Fruit fly (Drosophila melanogaster) whole organism, wandering third instar larva: Measurements from ENCODE around the gene CG5126.

ENCODE experiments used
- CG32264 ChIP-seq: fragments of 200-800 bp; sonication (Bioruptor generic); optimal IDR thresholded peaks from 2 replicates; lab custom pipeline; 2016; ENCODE audit warnings: missing biosample characterization, missing genetic modification characterization
- CrebA ChIP-seq: fragments of 200-800 bp; sonication (Bioruptor generic); optimal IDR thresholded peaks from 2 replicates; lab custom pipeline; 2016; ENCODE audit warnings: missing biosample characterization, mild to moderate bottlenecking, missing genetic modification characterization, borderline replicate concordance
- Dfd ChIP-seq: fragments of >200 bp; optimal IDR thresholded peaks from 2 replicates; lab custom pipeline; 2017; ENCODE audit warnings: missing biosample characterization, missing genetic modification characterization
- Dif ChIP-seq: fragments of 200-275, 200-300 bp; sonication (Bioruptor generic); optimal IDR thresholded peaks from 2 replicates; lab custom pipeline; 2018; ENCODE audit warnings: missing biosample characterization, missing genetic modification characterization; ENCODE audit not compliant: partially characterized antibody
- GATAd ChIP-seq: sonication (Bioruptor generic); optimal IDR thresholded peaks from 2 replicates; lab custom pipeline; 2016; ENCODE audit warnings: missing biosample characterization, missing genetic modification characterization
- HLH106 ChIP-seq: fragments of 200-800 bp; optimal IDR thresholded peaks from 3 replicates; lab custom pipeline; 2019; ENCODE audit warnings: missing biosample characterization, mild to moderate bottlenecking, missing genetic modification characterization, moderate library complexity
- Hr83 ChIP-seq: fragments of 200-300 bp; sonication (Bioruptor generic); optimal IDR thresholded peaks from 2 replicates; lab custom pipeline; 2016; ENCODE audit warnings: missing biosample characterization, mild to moderate bottlenecking, missing genetic modification characterization, moderate library complexity; ENCODE audit not compliant: poor library complexity, severe bottlenecking
- Jra ChIP-seq: sonication (Bioruptor generic); optimal IDR thresholded peaks from 2 replicates; lab custom pipeline; 2016; ENCODE audit warnings: missing biosample characterization, missing genetic modification characterization
- Mio ChIP-seq: sonication (Bioruptor generic); optimal IDR thresholded peaks from 2 replicates; lab custom pipeline; 2016; ENCODE audit warnings: missing biosample characterization, missing genetic modification characterization
- Myc ChIP-seq: fragments of >200 bp; optimal IDR thresholded peaks from 2 replicates; lab custom pipeline; 2017
- N ChIP-seq: fragments of >200 bp; optimal IDR thresholded peaks from 2 replicates; lab custom pipeline; 2018; ENCODE audit warnings: missing biosample characterization, missing external identifiers, missing genetic modification characterization
- OdsH ChIP-seq: fragments of 200-800 bp; sonication (Bioruptor generic); optimal IDR thresholded peaks from 2 replicates; lab custom pipeline; 2016; ENCODE audit warnings: missing biosample characterization, mild to moderate bottlenecking, missing genetic modification characterization
- Rel ChIP-seq, 2 experiments: fragments of 200-800 bp; sonication (Bioruptor generic) in 1 of 2; optimal IDR thresholded peaks; 2 replicates in 1 of 2; 3 replicates in 1 of 2; lab custom pipeline; 2016 to 2019; ENCODE audit warnings: mild to moderate bottlenecking in 2 of 2, missing biosample characterization in 2 of 2, missing genetic modification characterization in 2 of 2, moderate library complexity in 1 of 2
- Sp1 ChIP-seq: fragments of 200-800 bp; sonication (Bioruptor generic); optimal IDR thresholded peaks from 3 replicates; lab custom pipeline; 2019; ENCODE audit warnings: missing biosample characterization, mild to moderate bottlenecking, missing genetic modification characterization, moderate library complexity
- br ChIP-seq: fragments of 200-800 bp; sonication (Bioruptor generic); optimal IDR thresholded peaks from 2 replicates; lab custom pipeline; 2016; ENCODE audit warnings: missing biosample characterization, missing genetic modification characterization
- brk ChIP-seq: fragments of 200-800 bp; sonication (Bioruptor generic); optimal IDR thresholded peaks from 2 replicates; lab custom pipeline; 2016; ENCODE audit warnings: missing biosample characterization, mild to moderate bottlenecking, missing genetic modification characterization
- dmrt93B ChIP-seq: fragments of 200-800 bp; sonication (Bioruptor generic); optimal IDR thresholded peaks from 2 replicates; lab custom pipeline; 2018; ENCODE audit warnings: missing biosample characterization, mild to moderate bottlenecking, missing genetic modification characterization
- foxo ChIP-seq, 2 experiments: fragments of 200-800 bp; sonication (Bioruptor generic); optimal IDR thresholded peaks; 2 replicates in 1 of 2; 3 replicates in 1 of 2; lab custom pipeline; 2016 to 2017; ENCODE audit warnings: missing biosample characterization in 2 of 2, missing genetic modification characterization in 2 of 2
- lola ChIP-seq: fragments of >200 bp; optimal IDR thresholded peaks from 2 replicates; lab custom pipeline; 2017; ENCODE audit warnings: missing biosample characterization, missing genetic modification characterization
- pan ChIP-seq: fragments of >200 bp; optimal IDR thresholded peaks from 2 replicates; lab custom pipeline; 2017
- psq ChIP-seq: fragments of 200-800 bp; sonication (Bioruptor generic); optimal IDR thresholded peaks from 3 replicates; lab custom pipeline; 2017; ENCODE audit warnings: missing biosample characterization, mild to moderate bottlenecking, missing genetic modification characterization, moderate library complexity
- rgr ChIP-seq: fragments of 200-800 bp; sonication (Bioruptor generic); optimal IDR thresholded peaks from 3 replicates; lab custom pipeline; 2016; ENCODE audit warnings: missing biosample characterization, mild to moderate bottlenecking, missing genetic modification characterization
- sage ChIP-seq: fragments of 200-800 bp; sonication (Bioruptor generic); optimal IDR thresholded peaks from 2 replicates; lab custom pipeline; 2016; ENCODE audit warnings: missing biosample characterization, mild to moderate bottlenecking, missing genetic modification characterization
- sv ChIP-seq: fragments of 200-800 bp; sonication (Bioruptor generic); optimal IDR thresholded peaks from 3 replicates; lab custom pipeline; 2016; ENCODE audit warnings: missing biosample characterization, missing genetic modification characterization
- usp ChIP-seq: fragments of >200 bp; optimal IDR thresholded peaks from 2 replicates; lab custom pipeline; 2017; ENCODE audit warnings: missing biosample characterization, missing genetic modification characterization
- woc ChIP-seq: sonication (Bioruptor generic); optimal IDR thresholded peaks from 2 replicates; lab custom pipeline; 2016; ENCODE audit warnings: missing biosample characterization, mild to moderate bottlenecking, missing genetic modification characterization

CG5126 gene

DNA sequence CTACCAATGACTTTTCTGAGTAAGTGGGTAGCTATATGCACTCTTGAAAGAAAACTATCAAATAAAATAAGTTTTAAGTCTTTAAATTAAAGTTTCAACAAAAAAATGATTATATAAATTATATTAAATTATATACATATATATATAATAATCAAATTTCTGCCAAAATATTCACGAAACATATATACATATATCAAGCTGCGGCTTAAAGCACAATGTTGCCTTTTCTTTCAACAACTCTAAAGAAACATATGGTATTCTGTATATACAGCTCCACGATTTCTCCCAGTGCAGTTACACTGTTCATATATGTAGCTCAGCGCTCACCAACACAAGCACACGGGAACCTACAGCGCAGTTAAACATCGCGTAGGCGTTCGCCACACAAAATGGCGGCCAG is 48.3 kb downstream of the CG5126 start:
- no peak for TF ChIP-seq N (GFP tag; lab: Kevin White, UChicago)
- no peak for TF ChIP-seq usp (GFP tag; lab: Kevin White, UChicago)
- TF ChIP-seq brk (GFP tag; lab: Kevin White, UChicago): no peak
- no peak for TF ChIP-seq br
- TF ChIP-seq CG32264 (GFP tag; lab: Kevin White, UChicago): no peak
- no peak for TF ChIP-seq dmrt93B (GFP tag; lab: Kevin White, UChicago)
- TF ChIP-seq Mio (GFP tag; lab: Kevin White, UChicago): no peak
- no peak for TF ChIP-seq Hr83
- no peak for TF ChIP-seq Dfd (GFP tag; lab: Kevin White, UChicago)
- no peak for TF ChIP-seq HLH106 (tag; lab: Kevin White, UChicago)
- no peak for TF ChIP-seq woc (GFP tag; lab: Kevin White, UChicago)
- TF ChIP-seq foxo (GFP tag; optimal IDR thresholded peaks at IDR 0.05; lab: Kevin White, UChicago): no peak
- TF ChIP-seq rgr (GFP tag; lab: Kevin White, UChicago): no peak
- no peak for TF ChIP-seq CrebA (GFP tag; lab: Kevin White, UChicago)
- no peak for TF ChIP-seq Dif (GFP tag; lab: Kevin White, UChicago)
- no peak for TF ChIP-seq sage (GFP tag; lab: Kevin White, UChicago)
- TF ChIP-seq Rel (GFP tag; optimal IDR thresholded peaks at IDR 0.05; lab: Kevin White, UChicago): no peak
- no peak for TF ChIP-seq Rel (tag; optimal IDR thresholded peaks at IDR 0.05; lab: Kevin White, UChicago)
- TF ChIP-seq pan (lab: Kevin White, UChicago): no peak

DNA sequence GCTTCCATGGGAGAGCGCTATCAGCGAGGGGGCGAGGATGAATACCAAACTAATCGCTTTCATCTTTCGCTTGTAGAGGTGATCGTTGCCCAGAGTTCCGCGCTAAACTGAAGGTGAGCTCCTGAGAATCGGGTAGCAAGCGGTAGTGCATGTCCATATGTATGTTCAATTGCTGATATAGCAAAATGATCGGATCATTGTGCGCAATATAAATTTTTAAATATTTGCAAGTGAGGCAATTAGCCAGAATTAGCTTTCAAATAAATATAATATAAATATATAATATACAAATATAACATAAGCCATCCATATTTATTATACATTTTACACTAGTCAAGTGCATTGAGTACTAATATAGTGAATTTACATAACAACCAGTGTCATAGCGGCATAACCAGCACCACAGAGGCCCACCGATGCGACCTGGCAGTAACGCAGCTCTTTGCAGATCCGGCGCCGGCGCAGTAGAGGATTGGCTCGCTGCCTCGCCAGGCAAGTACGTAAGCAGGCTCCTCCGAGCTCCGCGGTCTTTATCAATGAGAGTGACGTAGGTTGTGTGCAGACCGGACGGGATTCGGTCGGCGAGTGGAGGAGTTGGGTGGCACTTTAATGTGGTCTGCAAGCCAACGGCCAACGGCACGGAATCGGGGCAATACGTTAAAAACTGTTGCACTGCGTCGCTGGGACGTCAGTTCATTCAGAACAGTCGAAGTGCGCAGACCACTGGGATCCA is 49.6 kb downstream of the CG5126 start, which contains the start of the genes Iris and CG4577:
Gene Iris (minus strand): TSS at position 88 of the 733 bp plus-strand sequence.
Gene CG4577 (plus strand): TSS at position 683 of the 733 bp plus-strand sequence.
- TF ChIP-seq Sp1 (GFP tag; lab: Kevin White, UChicago): no peak
- TF ChIP-seq Rel (GFP tag; optimal IDR thresholded peaks at IDR 0.05; lab: Kevin White, UChicago): no peak
- TF ChIP-seq Rel (tag; optimal IDR thresholded peaks at IDR 0.05; lab: Kevin White, UChicago): no peak
- TF ChIP-seq sv (GFP tag; lab: Kevin White, UChicago): no peak
- no peak for TF ChIP-seq lola (GFP tag; lab: Kevin White, UChicago)
- no peak for TF ChIP-seq HLH106 (tag; lab: Kevin White, UChicago)
- no peak for TF ChIP-seq psq (GFP tag; lab: Kevin White, UChicago)
- no peak for TF ChIP-seq GATAd (GFP tag; lab: Kevin White, UChicago)
- no peak for TF ChIP-seq OdsH
- TF ChIP-seq woc (GFP tag; lab: Kevin White, UChicago): no peak
- no peak for TF ChIP-seq Jra (GFP tag; lab: Kevin White, UChicago)
- no peak for TF ChIP-seq Hr83
- no peak for TF ChIP-seq Myc (lab: Kevin White, UChicago)
- no peak for TF ChIP-seq brk (GFP tag; lab: Kevin White, UChicago)
- no peak for TF ChIP-seq foxo (GFP tag; optimal IDR thresholded peaks at IDR 0.05; lab: Kevin White, UChicago)
